Worm (Caenorhabditis elegans) whole organism, L4 larva: Measurements from ENCODE around the gene clec-265.

Source experiments
- F37D6.2 ChIP-seq: sonication (generic microtip); optimal IDR thresholded peaks from 2 replicates; lab custom pipeline; 2016; ENCODE audit warnings: mild to moderate bottlenecking, missing genetic modification characterization, missing compliant biosample characterization
- T26A8.4 ChIP-seq: fragments of 200-800 bp; sonication (Bioruptor generic); IDR thresholded peaks from 2 replicates; pipeline ENCODE4 v1.3.6; 2022; ENCODE audit warnings: missing genetic modification characterization, missing compliant biosample characterization
- Y105C5A.15 ChIP-seq: fragments of 200-800 bp; sonication (Bioruptor generic); IDR thresholded peaks from 2 replicates; pipeline ENCODE4 v1.3.6; 2022; ENCODE audit warnings: missing genetic modification characterization, missing compliant biosample characterization
- Y48G9A.11 ChIP-seq: fragments of 200-800 bp; sonication (Bioruptor generic); IDR thresholded peaks from 2 replicates; pipeline ENCODE4 v1.3.6; 2022; ENCODE audit warnings: missing genetic modification reagents, missing genetic modification characterization, missing compliant biosample characterization
- aha-1 ChIP-seq: fragments of 150-350 bp; peaks from one replicate; lab custom pipeline; 2014; ENCODE audit warnings: missing biosample characterization, missing genetic modification characterization
- ama-1 ChIP-seq: fragments of 150-350 bp; optimal IDR thresholded peaks from 2 replicates; lab custom pipeline; 2014; ENCODE audit warnings: inconsistent platforms, mixed read lengths
- arid-1 ChIP-seq: fragments of 200-800 bp; sonication (Bioruptor generic); conservative IDR thresholded peaks from 2 replicates; pipeline ENCODE4 v1.3.6; 2022; ENCODE audit warnings: missing genetic modification reagents, missing genetic modification characterization, missing compliant biosample characterization
- ceh-20 ChIP-seq: fragments of 200-800 bp; sonication (Bioruptor generic); IDR thresholded peaks from 2 replicates; pipeline ENCODE4 v1.3.6; 2022; ENCODE audit warnings: missing genetic modification reagents, missing genetic modification characterization, missing compliant biosample characterization
- ceh-32 ChIP-seq: sonication (generic microtip); optimal IDR thresholded peaks from 2 replicates; lab custom pipeline; 2016; ENCODE audit warnings: mild to moderate bottlenecking, missing genetic modification characterization, missing compliant biosample characterization; ENCODE audit not compliant: poor library complexity
- ces-1 ChIP-seq: fragments of 150-350 bp; sonication (generic microtip); optimal IDR thresholded peaks from 4 replicates; lab custom pipeline; 2014; ENCODE audit warnings: missing biosample characterization, missing genetic modification reagents, missing genetic modification characterization
- daf-19 ChIP-seq: fragments of 200-800 bp; sonication (Bioruptor generic); conservative IDR thresholded peaks from 2 replicates; pipeline ENCODE4 v1.3.6; 2022; ENCODE audit warnings: missing genetic modification characterization, missing compliant biosample characterization
- dmd-9 ChIP-seq: fragments of 200-800 bp; sonication (Bioruptor generic); IDR thresholded peaks from 2 replicates; pipeline ENCODE4 v1.3.6; 2022; ENCODE audit warnings: missing genetic modification reagents, missing genetic modification characterization, missing compliant biosample characterization
- hif-1 ChIP-seq, 2 experiments: sonication (generic microtip); optimal IDR thresholded peaks; 2 replicates each; lab custom pipeline; 2016 to 2017; ENCODE audit warnings: missing compliant biosample characterization in 2 of 2, missing genetic modification characterization in 2 of 2, missing genetic modification reagents in 2 of 2, missing genotype in 2 of 2, mild to moderate bottlenecking in 1 of 2
- hlh-11 ChIP-seq: fragments of 200-800 bp; sonication (Bioruptor generic); optimal IDR thresholded peaks from 2 replicates; lab custom pipeline; 2018; ENCODE audit warnings: mild to moderate bottlenecking, missing genetic modification characterization, missing compliant biosample characterization
- hmg-1.1 ChIP-seq: fragments of 200-800 bp; sonication (Bioruptor generic); IDR thresholded peaks from 2 replicates; pipeline ENCODE4 v1.3.6; 2022; ENCODE audit warnings: missing genetic modification reagents, missing genetic modification characterization, missing compliant biosample characterization
- lin-1 ChIP-seq: fragments of 200-800 bp; sonication (Bioruptor generic); IDR thresholded peaks from 2 replicates; pipeline ENCODE4 v1.3.6; 2022; ENCODE audit warnings: missing genetic modification reagents, missing genetic modification characterization, missing compliant biosample characterization
- lin-15B ChIP-seq: fragments of 150-350 bp; sonication (generic microtip); optimal IDR thresholded peaks from 3 replicates; lab custom pipeline; 2014; ENCODE audit warnings: missing biosample characterization, missing genetic modification characterization
- lsy-2 ChIP-seq, 2 experiments: fragments of 150-350 bp in 1 of 2; sonication (generic microtip) in 1 of 2; optimal IDR thresholded peaks; 2 replicates each; lab custom pipeline; 2014 to 2017; ENCODE audit warnings: missing biosample characterization in 2 of 2, missing genetic modification characterization in 2 of 2
- madf-5 ChIP-seq, 2 experiments: fragments of 200-800 bp; sonication (Bioruptor generic); IDR thresholded peaks; 2 replicates each; pipeline ENCODE4 v1.3.6; 2022; ENCODE audit warnings: missing compliant biosample characterization in 2 of 2, missing genetic modification characterization in 2 of 2
- mep-1 ChIP-seq: fragments of 150-350 bp; sonication (generic microtip); optimal IDR thresholded peaks from 3 replicates; lab custom pipeline; 2014; ENCODE audit warnings: missing biosample characterization, missing genetic modification characterization
- mxl-3 ChIP-seq: fragments of 200-800 bp; sonication (Bioruptor generic); optimal IDR thresholded peaks from 2 replicates; lab custom pipeline; 2018; ENCODE audit warnings: mild to moderate bottlenecking, missing genetic modification characterization, missing compliant biosample characterization
- nhr-11 ChIP-seq: fragments of 150-350 bp; optimal IDR thresholded peaks from 2 replicates; lab custom pipeline; 2014; ENCODE audit warnings: missing biosample characterization, missing genetic modification characterization
- nhr-28 ChIP-seq: fragments of 150-350 bp; optimal IDR thresholded peaks from 2 replicates; lab custom pipeline; 2014; ENCODE audit warnings: missing biosample characterization, missing genetic modification characterization
- spr-3 ChIP-seq: fragments of 200-800 bp; sonication (Bioruptor generic); optimal IDR thresholded peaks from 2 replicates; lab custom pipeline; 2018; ENCODE audit warnings: mild to moderate bottlenecking, missing genetic modification characterization, missing compliant biosample characterization
- tra-1 ChIP-seq: fragments of 200-800 bp; sonication (Bioruptor generic); IDR thresholded peaks from 2 replicates; pipeline ENCODE4 v1.3.6; 2022; ENCODE audit warnings: missing genetic modification reagents, missing genetic modification characterization, missing compliant biosample characterization
- unc-39 ChIP-seq: sonication (generic microtip); optimal IDR thresholded peaks from 2 replicates; lab custom pipeline; 2017; ENCODE audit warnings: missing biosample characterization, missing genetic modification characterization
- unc-62 ChIP-seq, 3 experiments: fragments of 150-350 bp in 1 of 3; sonication (generic microtip); optimal IDR thresholded peaks in 2 of 3; peaks in 1 of 3; 1 replicate in 1 of 3; 2 replicates in 2 of 3; lab custom pipeline; 2014 to 2017; ENCODE audit warnings: missing biosample characterization in 3 of 3, missing genetic modification characterization in 3 of 3, missing genetic modification reagents in 3 of 3, missing genotype in 1 of 3
- zip-11 ChIP-seq: fragments of 200-800 bp; sonication (Bioruptor generic); IDR thresholded peaks from 2 replicates; pipeline ENCODE4 v1.3.6; 2022; ENCODE audit warnings: missing genetic modification characterization, missing compliant biosample characterization
- ztf-7 ChIP-seq: fragments of 150-350 bp; optimal IDR thresholded peaks from 2 replicates; lab custom pipeline; 2014; ENCODE audit warnings: missing biosample characterization, missing genetic modification characterization

The clec-265 gene

DNA sequence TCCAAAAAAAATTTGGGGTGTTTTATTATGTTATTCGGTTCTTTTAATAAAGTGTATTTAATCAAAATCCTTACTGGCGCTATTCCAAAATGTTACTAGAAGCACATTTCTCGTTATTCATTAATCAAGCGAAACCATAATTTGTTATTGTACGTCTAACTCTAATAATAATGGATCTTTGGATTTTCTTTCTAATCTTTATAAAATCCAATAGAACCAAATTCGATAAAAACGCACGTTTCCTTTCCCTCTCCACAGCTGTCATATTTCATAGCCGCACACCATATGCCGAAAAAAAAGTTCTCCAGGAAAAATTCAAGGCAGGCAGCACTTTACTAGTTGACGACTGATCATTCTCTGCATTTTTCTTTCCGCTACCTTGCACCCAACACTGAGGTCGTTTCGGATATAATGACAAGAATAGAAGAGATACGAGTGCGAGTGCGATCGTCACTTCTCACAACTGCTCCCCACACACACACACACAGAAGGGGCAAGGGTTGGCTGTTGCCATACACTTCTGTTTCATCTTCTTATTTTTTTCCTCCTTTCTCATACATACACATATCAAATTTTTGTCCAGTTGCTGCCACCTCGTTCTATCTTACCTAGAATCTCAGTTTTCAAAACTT, 7.9 kb upstream of the clec-265 start:
- TF ChIP-seq hmg-1.1 (GFP tag; lab: Robert Waterston, UW) (0 out of 2 replicates have a peak, but pooled peaks have one; percentile 21), hlh-11 (tag; lab: Kevin White, UChicago) (peak; percentile 53), unc-62 (GFP tag; optimal IDR thresholded peaks at IDR 0.05 in 1 of 2; lab: Kevin White, UChicago) (peak in 1 of 2 experiments; percentile 68), unc-62 (tag; optimal IDR thresholded peaks at IDR 0.05; lab: Kevin White, UChicago) (no peak), ama-1 (lab: Kevin White, UChicago) (no peak), dmd-9 (GFP tag; lab: Robert Waterston, UW) (no peak), mxl-3 (GFP tag; lab: Kevin White, UChicago) (peak; percentile 26), lsy-2 (tag; optimal IDR thresholded peaks at IDR 0.05; lab: Kevin White, UChicago) (peak in 1 of 2 experiments; percentile 27), F37D6.2 (tag; lab: Kevin White, UChicago) (no peak), hif-1 (tag; optimal IDR thresholded peaks at IDR 0.05; lab: Kevin White, UChicago) (peak in 1 of 2 experiments; percentile 50), aha-1 (tag; lab: Kevin White, UChicago) (peak; percentile 48), mep-1 (tag; lab: Kevin White, UChicago) (peak; percentile 4)

DNA sequence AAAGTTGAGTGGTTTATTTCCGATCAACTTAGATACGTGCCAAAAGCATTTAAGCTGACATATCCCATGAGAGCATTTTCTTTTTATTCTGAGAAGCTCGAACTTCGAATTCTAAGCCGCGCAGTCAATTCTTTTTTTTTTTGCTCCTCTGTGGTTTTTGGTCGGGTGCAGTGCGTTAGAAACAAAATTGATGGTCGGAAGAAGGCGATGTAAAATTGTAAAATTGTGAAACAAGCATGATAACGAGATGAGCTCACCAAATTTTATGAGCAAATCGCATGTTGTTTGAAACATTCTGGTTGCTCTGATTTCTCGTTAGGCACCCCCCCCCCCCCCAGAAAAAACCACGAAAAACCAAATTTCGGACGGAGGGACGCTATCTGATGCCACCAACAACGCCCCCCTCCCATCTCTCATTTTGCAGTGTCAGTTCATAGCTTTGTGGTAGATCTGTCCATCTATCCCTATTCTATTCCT, 6.9 kb upstream of the clec-265 start, which contains the start of gene aqp-7:
Gene aqp-7 (plus strand): TSS at position 427 of the 477 bp plus-strand sequence.
- TF ChIP-seq tra-1 (GFP tag; lab: Robert Waterston, UW) (no peak), Y48G9A.11 (no peak), Y105C5A.15 (no peak), aha-1 (tag; lab: Kevin White, UChicago) (peak; percentile 30), hif-1 (tag; optimal IDR thresholded peaks at IDR 0.05; lab: Kevin White, UChicago) (peak in 1 of 2 experiments; percentile 30), mep-1 (tag; lab: Kevin White, UChicago) (peak; percentile 3), lin-15B (no peak)

DNA sequence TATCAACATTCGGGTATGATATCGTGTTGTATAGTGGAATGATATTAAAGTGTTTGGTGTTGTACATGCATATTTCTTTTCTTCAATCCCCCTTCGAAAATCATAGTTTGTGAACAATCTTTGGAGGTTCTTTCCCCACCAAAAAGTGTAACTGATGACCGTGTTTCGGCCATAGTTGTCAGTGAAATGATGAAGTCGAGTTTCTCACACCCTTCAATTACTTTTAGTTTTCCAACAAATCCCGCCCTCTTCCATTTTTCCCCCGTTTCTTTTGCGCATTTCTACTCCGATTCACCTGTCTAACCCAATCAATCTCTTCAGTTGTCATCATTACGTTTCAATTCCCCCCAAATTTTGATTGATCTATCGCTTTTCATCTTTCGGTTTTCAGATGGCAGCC, 6.4 kb upstream of the clec-265 start:
- TF ChIP-seq lsy-2 (tag; optimal IDR thresholded peaks at IDR 0.05; lab: Kevin White, UChicago) (peak in 1 of 2 experiments; percentile 20), nhr-28 (tag; lab: Kevin White, UChicago) (peak; percentile 22), unc-62 (GFP tag; optimal IDR thresholded peaks at IDR 0.05 in 1 of 2; lab: Kevin White, UChicago) (peak in 1 of 2 experiments; percentile 54), unc-62 (tag; optimal IDR thresholded peaks at IDR 0.05; lab: Kevin White, UChicago) (no peak), ztf-7 (tag; lab: Kevin White, UChicago) (no peak), T26A8.4 (no peak), nhr-11 (tag; lab: Kevin White, UChicago) (peak; percentile 13), ceh-20 (GFP tag; lab: Robert Waterston, UW) (0 out of 2 replicates have a peak, but pooled peaks have one; percentile 30), ama-1 (lab: Kevin White, UChicago) (no peak)
- TF ChIP-seq, all 104 proteins: peak for 5

ce11 chrX:3029030-3029429, 2.6 kb upstream of the clec-265 start, which contains the start of gene M02F4.1:
Gene M02F4.1, minus strand, starts transcription at chrX:3029130.
- TF ChIP-seq unc-39 (tag; lab: Kevin White, UChicago) (no peak), daf-19 (GFP tag; lab: Robert Waterston, UW) (no peak), zip-11 (GFP tag; lab: Robert Waterston, UW) (no peak)

DNA sequence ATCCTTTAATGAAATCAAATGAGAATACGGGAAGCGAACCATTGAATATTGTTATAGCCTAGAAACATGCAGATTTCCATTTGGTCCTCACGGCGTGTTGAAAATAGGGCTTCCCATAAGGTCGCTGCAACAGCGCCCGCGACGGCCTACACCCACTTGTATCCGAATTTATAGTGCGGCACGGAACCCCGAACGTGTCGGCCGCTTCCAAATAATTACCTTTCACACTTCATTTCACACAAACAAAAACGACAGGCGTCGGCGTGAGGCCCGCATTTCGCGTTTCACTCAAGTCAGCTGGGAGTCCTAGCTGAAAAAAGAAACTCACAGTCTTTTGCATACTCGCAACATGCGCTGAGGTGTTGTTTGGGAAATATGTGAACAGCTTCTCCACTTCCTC, 1.9 kb downstream of the clec-265 start:
- no peak for TF ChIP-seq arid-1
- no peak for TF ChIP-seq lin-1 (GFP tag; lab: Robert Waterston, UW)
- no peak for TF ChIP-seq ces-1 (GFP tag; lab: Kevin White, UChicago)
- TF ChIP-seq unc-62 (GFP tag; optimal IDR thresholded peaks at IDR 0.05 in 1 of 2; lab: Kevin White, UChicago) = peak in 1 of 2 experiments; percentile 7
- TF ChIP-seq unc-62 (tag; optimal IDR thresholded peaks at IDR 0.05; lab: Kevin White, UChicago) = no peak
- no peak for TF ChIP-seq madf-5 (GFP tag; IDR thresholded peaks at IDR 0.05; lab: Robert Waterston, UW)
- no peak for TF ChIP-seq spr-3 (GFP tag; lab: Kevin White, UChicago)
- no peak for TF ChIP-seq ceh-32 (tag; lab: Kevin White, UChicago)
